Fruit fly (Drosophila melanogaster) whole organism, adult: ENCODE measurements around the gene CG14301.

Experiments used
- CG11617 ChIP-seq: fragments of 200-800 bp; sonication (Bioruptor generic); optimal IDR thresholded peaks from 2 replicates; lab custom pipeline; 2017; ENCODE audit warnings: mild to moderate bottlenecking, missing biosample characterization, missing genetic modification reagents, missing genetic modification characterization
- CG7045 ChIP-seq: fragments of 200-800 bp; sonication (Bioruptor generic); optimal IDR thresholded peaks from 2 replicates; lab custom pipeline; 2017; ENCODE audit warnings: missing biosample characterization, mild to moderate bottlenecking, missing genetic modification characterization
- ovo ChIP-seq: fragments of 200-800 bp; sonication (Bioruptor generic); optimal IDR thresholded peaks from 2 replicates; lab custom pipeline; 2016; ENCODE audit warnings: missing biosample characterization, missing genetic modification characterization

DNA sequence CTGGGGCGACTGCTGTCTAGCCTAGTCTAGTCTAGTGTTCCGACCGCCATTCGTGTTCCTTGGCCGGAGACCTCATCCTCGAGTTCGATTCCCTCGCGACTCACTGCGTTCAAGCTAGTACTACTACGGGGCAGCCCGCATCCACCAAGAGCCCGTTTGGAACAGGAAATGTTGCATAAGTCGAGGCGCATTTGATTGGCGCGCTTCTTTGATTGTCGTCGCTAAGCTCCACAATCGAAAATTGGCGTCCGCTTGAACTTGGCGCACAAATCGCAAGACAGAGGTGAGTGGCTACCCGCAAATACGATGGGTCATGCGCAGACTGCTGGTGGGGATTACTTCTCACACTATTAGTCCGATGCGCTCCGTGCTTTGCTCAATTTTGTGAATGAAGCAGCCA, 39.8 kb upstream of the CG14301 start:
- TF ChIP-seq CG7045 (GFP tag; lab: Kevin White, UChicago) (no peak), ovo (GFP tag; lab: Kevin White, UChicago) (no peak), CG11617 (GFP tag; lab: Kevin White, UChicago) (no peak)
